Fruit fly (Drosophila melanogaster) whole organism, prepupa: ENCODE results near the gene msl-3.

ENCODE experiments used
- Blimp-1 ChIP-seq: fragments of 200-800 bp; sonication (Bioruptor generic); optimal IDR thresholded peaks from 3 replicates; lab custom pipeline; 2017; ENCODE audit warnings: missing biosample characterization, missing genetic modification characterization, mild to moderate bottlenecking, moderate library complexity, missing genetic modification reagents
- CG11902 ChIP-seq: fragments of 200-800 bp; sonication (Bioruptor generic); optimal IDR thresholded peaks from 3 replicates; lab custom pipeline; 2016; ENCODE audit warnings: missing biosample characterization, missing genetic modification characterization
- CG1621 ChIP-seq: fragments of 200-800 bp; sonication (Bioruptor generic); optimal IDR thresholded peaks from 3 replicates; lab custom pipeline; 2018; ENCODE audit warnings: missing biosample characterization, mild to moderate bottlenecking, missing genetic modification characterization
- CG3032 ChIP-seq: fragments of 200-800 bp; optimal IDR thresholded peaks from 2 replicates; lab custom pipeline; 2019; ENCODE audit warnings: missing biosample characterization, mild to moderate bottlenecking, missing genetic modification characterization, moderate library complexity
- CG31627 ChIP-seq: fragments of 200-800 bp; sonication (Bioruptor generic); optimal IDR thresholded peaks from 3 replicates; lab custom pipeline; 2016; ENCODE audit warnings: missing biosample characterization, missing genetic modification characterization
- CG34406 ChIP-seq: fragments of 200-800 bp; sonication (Bioruptor generic); optimal IDR thresholded peaks from 3 replicates; lab custom pipeline; 2016; ENCODE audit warnings: missing biosample characterization, missing genetic modification characterization
- CG3919 ChIP-seq: fragments of 200-800 bp; sonication (Bioruptor generic); optimal IDR thresholded peaks from 3 replicates; lab custom pipeline; 2016; ENCODE audit warnings: missing biosample characterization, missing genetic modification characterization
- CG6163 ChIP-seq: fragments of 200-800 bp; sonication (Bioruptor generic); IDR thresholded peaks from 3 replicates; pipeline ENCODE4 v1.3.6; 2022; ENCODE audit warnings: missing biosample characterization, missing genetic modification characterization
- CG6276 ChIP-seq: fragments of 200-800 bp; sonication (Bioruptor generic); optimal IDR thresholded peaks from 2 replicates; lab custom pipeline; 2017; ENCODE audit warnings: missing biosample characterization, mild to moderate bottlenecking, missing genetic modification characterization
- CG6792 ChIP-seq: fragments of 200-800 bp; sonication (Bioruptor generic); optimal IDR thresholded peaks from 3 replicates; lab custom pipeline; 2016; ENCODE audit warnings: missing biosample characterization, missing genetic modification characterization
- CG6808 ChIP-seq: fragments of 200-800 bp; sonication (Bioruptor generic); optimal IDR thresholded peaks from 3 replicates; lab custom pipeline; 2017; ENCODE audit warnings: missing biosample characterization, missing genetic modification characterization, mild to moderate bottlenecking, moderate library complexity, missing genetic modification reagents
- CG6854 ChIP-seq: fragments of 200-800 bp; sonication (Bioruptor generic); optimal IDR thresholded peaks from 2 replicates; lab custom pipeline; 2017; ENCODE audit warnings: missing biosample characterization, mild to moderate bottlenecking, missing genetic modification characterization
- CG8119 ChIP-seq: fragments of 200-800 bp; sonication (Bioruptor generic); IDR thresholded peaks from 3 replicates; pipeline ENCODE4 v1.3.6; 2022; ENCODE audit warnings: missing biosample characterization, missing genetic modification characterization
- CG8319 ChIP-seq: fragments of 200-800 bp; sonication (Bioruptor generic); optimal IDR thresholded peaks from 3 replicates; lab custom pipeline; 2016; ENCODE audit warnings: missing biosample characterization, missing genetic modification characterization
- CG8632 ChIP-seq: fragments of 200-800 bp; sonication (Bioruptor generic); optimal IDR thresholded peaks from 3 replicates; lab custom pipeline; 2016; ENCODE audit warnings: missing biosample characterization, missing genetic modification characterization
- Eip78C ChIP-seq: fragments of 200-800 bp; sonication (Bioruptor generic); peaks from one replicate; lab custom pipeline; 2016; ENCODE audit warnings: missing biosample characterization, missing genetic modification characterization
- Eip93F ChIP-seq: fragments of 200-800 bp; sonication (Bioruptor generic); optimal IDR thresholded peaks from 2 replicates; lab custom pipeline; 2016; ENCODE audit warnings: missing biosample characterization, mild to moderate bottlenecking, missing genetic modification characterization
- Ets21C ChIP-seq: fragments of 200-800 bp; sonication (Bioruptor generic); optimal IDR thresholded peaks from 3 replicates; lab custom pipeline; 2016; ENCODE audit warnings: missing biosample characterization, missing genetic modification characterization
- Ets96B ChIP-seq: fragments of 200-800 bp; optimal IDR thresholded peaks from 2 replicates; lab custom pipeline; 2019; ENCODE audit warnings: missing biosample characterization, mild to moderate bottlenecking, missing genetic modification characterization, moderate library complexity
- Hr39 ChIP-seq: fragments of 200-800 bp; sonication (Bioruptor generic); optimal IDR thresholded peaks from 2 replicates; lab custom pipeline; 2016; ENCODE audit warnings: missing biosample characterization, missing genetic modification characterization
- Hr4 ChIP-seq: fragments of 200-800 bp; sonication (Bioruptor generic); optimal IDR thresholded peaks from 3 replicates; lab custom pipeline; 2016; ENCODE audit warnings: missing biosample characterization, missing genetic modification characterization
- Lpt ChIP-seq: fragments of 200-800 bp; sonication (Bioruptor generic); optimal IDR thresholded peaks from 3 replicates; lab custom pipeline; 2016; ENCODE audit warnings: missing biosample characterization, missing genetic modification characterization
- Met ChIP-seq: fragments of 200-800 bp; sonication (Bioruptor generic); optimal IDR thresholded peaks from 3 replicates; lab custom pipeline; 2016; ENCODE audit warnings: missing biosample characterization, missing genetic modification characterization
- Smox ChIP-seq: fragments of 200-800 bp; sonication (Bioruptor generic); optimal IDR thresholded peaks from 3 replicates; lab custom pipeline; 2016; ENCODE audit warnings: missing biosample characterization, missing genetic modification characterization
- Sox14 ChIP-seq: fragments of 200-800 bp; sonication (Bioruptor generic); optimal IDR thresholded peaks from 3 replicates; lab custom pipeline; 2016; ENCODE audit warnings: missing biosample characterization, missing genetic modification characterization
- Sox15 ChIP-seq: fragments of 200-800 bp; sonication (Bioruptor generic); optimal IDR thresholded peaks from 3 replicates; lab custom pipeline; 2016; ENCODE audit warnings: missing biosample characterization, missing genetic modification characterization
- achi ChIP-seq: fragments of 200-800 bp; sonication (Bioruptor generic); optimal IDR thresholded peaks from 3 replicates; lab custom pipeline; 2016; ENCODE audit warnings: missing biosample characterization, missing genetic modification characterization
- dsx ChIP-seq: fragments of 200-800 bp; optimal IDR thresholded peaks from 3 replicates; lab custom pipeline; 2019; ENCODE audit warnings: missing biosample characterization, mild to moderate bottlenecking, missing genetic modification characterization, moderate library complexity; ENCODE audit not compliant: poor library complexity, severe bottlenecking
- eg ChIP-seq: fragments of 200-800 bp; sonication (Bioruptor generic); IDR thresholded peaks from 3 replicates; pipeline ENCODE4 v1.3.6; 2022; ENCODE audit warnings: missing biosample characterization, missing genetic modification characterization
- esn ChIP-seq: fragments of 200-800 bp; sonication (Bioruptor generic); optimal IDR thresholded peaks from 2 replicates; lab custom pipeline; 2016; ENCODE audit warnings: missing biosample characterization, mild to moderate bottlenecking, missing genetic modification characterization, moderate library complexity
- fd59A ChIP-seq: fragments of 200-800 bp; sonication (Bioruptor generic); optimal IDR thresholded peaks from 2 replicates; lab custom pipeline; 2017; ENCODE audit warnings: missing biosample characterization, mild to moderate bottlenecking, missing genetic modification characterization, missing genetic modification reagents
- fkh ChIP-seq: fragments of 200-800 bp; sonication (Bioruptor generic); optimal IDR thresholded peaks from 3 replicates; lab custom pipeline; 2017; ENCODE audit warnings: missing biosample characterization, mild to moderate bottlenecking, missing genetic modification characterization, moderate library complexity
- lz ChIP-seq: fragments of 200-800 bp; sonication (Bioruptor generic); optimal IDR thresholded peaks from 3 replicates; lab custom pipeline; 2016; ENCODE audit warnings: missing biosample characterization, missing genetic modification characterization
- net ChIP-seq: fragments of 200-800 bp; sonication (Bioruptor generic); optimal IDR thresholded peaks from 3 replicates; lab custom pipeline; 2016; ENCODE audit warnings: missing biosample characterization, missing genetic modification characterization
- pdm3 ChIP-seq: fragments of 200-800 bp; sonication (Bioruptor generic); optimal IDR thresholded peaks from 3 replicates; lab custom pipeline; 2016; ENCODE audit warnings: missing biosample characterization, missing genetic modification characterization
- salr ChIP-seq, 2 experiments: fragments of 200-800 bp; sonication (Bioruptor generic); optimal IDR thresholded peaks; 3 replicates each; lab custom pipeline; 2016 to 2018; ENCODE audit warnings: missing biosample characterization in 2 of 2, missing genetic modification characterization in 2 of 2, mild to moderate bottlenecking in 1 of 2
- spab ChIP-seq: fragments of 200-800 bp; sonication (Bioruptor generic); optimal IDR thresholded peaks from 2 replicates; lab custom pipeline; 2017; ENCODE audit warnings: missing biosample characterization, mild to moderate bottlenecking, missing genetic modification characterization, missing genetic modification reagents
- ss ChIP-seq, 2 experiments: fragments of 200-800 bp; sonication (Bioruptor generic); optimal IDR thresholded peaks; 2 replicates in 1 of 2; 3 replicates in 1 of 2; lab custom pipeline; 2017 to 2018; ENCODE audit warnings: mild to moderate bottlenecking in 2 of 2, missing biosample characterization in 2 of 2, missing genetic modification characterization in 2 of 2, moderate library complexity in 1 of 2
- svp ChIP-seq: fragments of 200-800 bp; sonication (Bioruptor generic); peaks from one replicate; lab custom pipeline; 2016; ENCODE audit warnings: missing biosample characterization, missing genetic modification characterization

The msl-3 gene

dm6 chr3L:7094548-7095072 lies 30.7 kb downstream of the msl-3 start, which contains the start of gene form3 (continued):
- TF ChIP-seq pdm3 (no peak), ss (GFP tag; optimal IDR thresholded peaks at IDR 0.05; lab: Kevin White, UChicago) (no peak), Sox15 (no peak), CG3919 (GFP tag; lab: Kevin White, UChicago) (no peak), Ets21C (GFP tag; lab: Kevin White, UChicago) (no peak), Sox14 (GFP tag; lab: Kevin White, UChicago) (no peak), Blimp-1 (GFP tag; lab: Kevin White, UChicago) (no peak), CG11902 (GFP tag; lab: Kevin White, UChicago) (no peak), net (no peak), Met (GFP tag; lab: Kevin White, UChicago) (no peak), fkh (GFP tag; lab: Kevin White, UChicago) (no peak), svp (GFP tag; lab: Kevin White, UChicago) (no peak)

DNA sequence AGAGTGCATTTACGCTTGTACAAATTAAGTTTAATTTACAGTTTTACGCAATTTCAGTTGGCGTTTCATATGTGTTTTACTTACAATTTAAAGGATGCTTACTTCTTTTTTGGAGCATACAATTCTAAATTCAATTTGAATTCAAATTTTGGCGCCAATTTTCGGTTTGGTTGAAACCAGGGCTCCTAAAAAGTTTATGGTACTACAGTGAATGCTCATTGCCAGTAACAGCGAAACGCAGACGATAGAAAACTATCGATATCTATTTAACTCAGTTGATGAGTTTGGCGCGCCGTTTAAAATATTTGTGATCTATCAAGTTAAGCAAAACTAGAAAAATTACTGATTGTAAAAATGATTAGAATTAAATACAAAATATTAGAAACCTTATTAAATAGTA lies 31.3 kb downstream of the msl-3 start:
- TF ChIP-seq CG34406 (GFP tag; lab: Kevin White, UChicago) (no peak), CG8632 (GFP tag; lab: Kevin White, UChicago) (no peak), Eip78C (GFP tag; lab: Kevin White, UChicago) (no peak), lz (GFP tag; lab: Kevin White, UChicago) (no peak), spab (GFP tag; lab: Kevin White, UChicago) (no peak), pdm3 (no peak), achi (GFP tag; lab: Kevin White, UChicago) (no peak), Ets96B (tag; lab: Kevin White, UChicago) (no peak)

DNA sequence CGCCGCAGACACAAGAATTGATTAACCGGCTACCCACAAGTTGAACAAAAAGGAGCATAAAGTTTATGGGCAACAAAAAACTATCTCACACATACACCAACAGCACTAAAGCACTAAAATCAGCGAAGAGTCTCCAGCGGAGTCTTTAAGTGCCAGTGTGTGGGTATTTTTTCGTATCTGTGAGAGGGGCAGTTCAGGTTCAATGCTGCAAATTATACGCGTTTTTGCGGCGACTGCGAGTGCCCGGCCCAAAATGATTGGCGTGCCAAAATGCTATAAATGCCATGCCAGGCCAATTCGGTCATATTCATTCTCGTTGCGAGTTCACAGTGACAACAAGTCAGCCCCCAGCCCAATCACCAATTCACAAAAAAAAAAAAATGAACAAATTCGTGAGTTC lies 32.4 kb downstream of the msl-3 start, which contains the start of gene Cpr65Ec:
Cpr65Ec (plus strand) TSS at position 301 of the 400 bp plus-strand sequence.
- no peak for TF ChIP-seq esn (GFP tag; lab: Kevin White, UChicago)
- TF ChIP-seq CG11902 (GFP tag; lab: Kevin White, UChicago), result no peak
- no peak for TF ChIP-seq CG34406 (GFP tag; lab: Kevin White, UChicago)
- TF ChIP-seq CG3032, result no peak
- TF ChIP-seq dsx (GFP tag; lab: Kevin White, UChicago), result no peak
- TF ChIP-seq CG1621 (tag; lab: Kevin White, UChicago), result no peak
- TF ChIP-seq Ets21C (GFP tag; lab: Kevin White, UChicago), result no peak
- TF ChIP-seq Ets96B (tag; lab: Kevin White, UChicago), result no peak
- no peak for TF ChIP-seq Sox14 (GFP tag; lab: Kevin White, UChicago)
- no peak for TF ChIP-seq spab (GFP tag; lab: Kevin White, UChicago)
- TF ChIP-seq CG6276 (GFP tag; lab: Kevin White, UChicago), result no peak
- TF ChIP-seq Met (GFP tag; lab: Kevin White, UChicago), result no peak
- no peak for TF ChIP-seq CG8319 (GFP tag; lab: Kevin White, UChicago)
- no peak for TF ChIP-seq net
- TF ChIP-seq CG6163, result no peak
- TF ChIP-seq achi (GFP tag; lab: Kevin White, UChicago), result no peak
- no peak for TF ChIP-seq fd59A (GFP tag; lab: Kevin White, UChicago)
- no peak for TF ChIP-seq CG8632 (GFP tag; lab: Kevin White, UChicago)
- no peak for TF ChIP-seq CG6808

DNA sequence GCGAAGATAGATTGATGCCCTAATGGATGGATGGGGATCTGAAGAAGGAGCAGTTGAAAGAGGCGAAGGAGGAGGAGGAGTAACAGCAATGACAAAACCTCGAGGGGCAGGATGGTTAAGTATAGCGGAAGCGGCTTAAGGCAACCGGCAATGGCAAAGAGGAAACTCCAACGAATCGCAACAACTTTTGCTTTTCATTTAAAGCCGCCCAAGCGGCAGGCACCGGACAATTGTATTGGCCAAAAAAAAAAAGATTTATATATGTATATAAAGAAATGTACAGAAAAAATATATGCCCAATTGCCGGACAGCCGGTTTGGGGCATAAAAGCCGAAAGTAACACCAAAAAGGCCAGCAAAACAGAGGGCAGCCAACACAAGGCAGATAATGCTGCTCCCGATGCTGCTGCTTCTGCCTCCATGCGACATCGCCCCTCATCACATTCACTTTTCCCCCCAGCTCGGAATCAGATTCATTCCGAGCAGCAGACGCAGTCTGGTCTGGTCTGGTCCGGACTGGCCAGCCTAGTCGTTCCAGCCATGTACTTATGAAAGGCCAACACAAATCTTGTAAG lies 33.9 kb downstream of the msl-3 start:
- TF ChIP-seq spab (GFP tag; lab: Kevin White, UChicago) (no peak), svp (GFP tag; lab: Kevin White, UChicago) (peak; percentile 62), Blimp-1 (GFP tag; lab: Kevin White, UChicago) (peak; percentile 90), CG3032 (no peak), net (no peak), Sox14 (GFP tag; lab: Kevin White, UChicago) (no peak), lz (GFP tag; lab: Kevin White, UChicago) (no peak), CG6854 (GFP tag; lab: Kevin White, UChicago) (peak; percentile 0)

dm6 chr3L:7090764-7091163 lies 34.6 kb downstream of the msl-3 start:
- TF ChIP-seq salr (GFP tag; optimal IDR thresholded peaks at IDR 0.05; lab: Kevin White, UChicago) (no peak), CG11902 (GFP tag; lab: Kevin White, UChicago) (peak; percentile 14), ss (GFP tag; optimal IDR thresholded peaks at IDR 0.05; lab: Kevin White, UChicago) (no peak), Lpt (GFP tag; lab: Kevin White, UChicago) (no peak), CG8119 (GFP tag; lab: Robert Waterston, UW) (no peak), CG31627 (GFP tag; lab: Kevin White, UChicago) (no peak), Sox14 (GFP tag; lab: Kevin White, UChicago) (no peak), Hr4 (GFP tag; lab: Kevin White, UChicago) (peak; percentile 20), net (peak; percentile 13), Smox (GFP tag; lab: Kevin White, UChicago) (no peak), Hr39 (GFP tag; lab: Kevin White, UChicago) (no peak), fkh (GFP tag; lab: Kevin White, UChicago) (no peak), Eip93F (GFP tag; lab: Kevin White, UChicago) (no peak), eg (GFP tag; lab: Robert Waterston, UW) (peak; percentile 56; the same call in 1 of the 3 replicates), dsx (GFP tag; lab: Kevin White, UChicago) (no peak), CG6792 (GFP tag; lab: Kevin White, UChicago) (peak; percentile 34), spab (GFP tag; lab: Kevin White, UChicago) (peak; percentile 32), Met (GFP tag; lab: Kevin White, UChicago) (peak; percentile 3)
